Fruit fly (Drosophila melanogaster): ENCODE results near the gene del.

del gene

dm6 chr2L:21162875-21163274, 14.5 kb upstream of the del start, which contains the start of gene Nbr:
Nbr (minus strand) TSS chr2L:21163083.
- TF ChIP-seq CG8478 (optimal IDR thresholded peaks at IDR 0.05), result no peak
- no peak for TF ChIP-seq CTCF (optimal IDR thresholded peaks at IDR 0.05)

DNA sequence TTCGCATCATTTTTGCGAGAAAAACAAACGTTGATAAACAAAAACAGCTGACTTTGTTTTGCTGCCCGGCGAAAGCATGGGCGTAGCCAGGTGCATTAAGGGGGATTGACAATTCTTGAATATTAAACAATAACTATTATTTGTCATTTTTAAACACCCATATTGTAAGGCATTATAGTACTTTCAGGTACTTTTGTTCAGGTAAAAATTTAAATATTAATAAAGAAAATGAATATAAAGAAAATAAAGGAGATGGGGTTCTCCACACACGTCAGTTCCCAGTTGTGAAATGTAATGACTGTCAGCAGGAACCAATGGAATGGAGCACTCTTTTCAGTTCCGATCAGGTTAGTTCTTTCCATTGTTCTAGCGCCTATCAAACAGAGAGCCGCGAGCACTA, 10.2 kb upstream of the del start, which contains the start of the genes Coq3 and Pld3:
Coq3 (minus strand) TSS at position 58 of the 400 bp plus-strand sequence.
Pld3 (plus strand) TSS at position 294 of the 400 bp plus-strand sequence.
- TF ChIP-seq CTCF (optimal IDR thresholded peaks at IDR 0.05) (no peak), CG8478 (optimal IDR thresholded peaks at IDR 0.05) (no peak)

dm6 chr2L:21156156-21157040, 8.1 kb upstream of the del start, which contains the start of the genes Mpp6 and E2f2:
Mpp6 (plus strand) TSS chr2L:21156288.
E2f2 (minus strand) TSS chr2L:21156749.
- no peak for TF ChIP-seq CG8478 (optimal IDR thresholded peaks at IDR 0.05)
- TF ChIP-seq CTCF (optimal IDR thresholded peaks at IDR 0.05), result no peak

- no peak for TF ChIP-seq CTCF (optimal IDR thresholded peaks at IDR 0.05)
- no peak for TF ChIP-seq CG8478 (optimal IDR thresholded peaks at IDR 0.05)
Observed at dm6 chr2L:21153844-21154243, 5.5 kb upstream of the del start.

dm6 chr2L:21149053-21149452, 707 bp upstream of the del start:
- TF ChIP-seq CTCF (optimal IDR thresholded peaks at IDR 0.05) (no peak), CG8478 (optimal IDR thresholded peaks at IDR 0.05) (no peak)

- TF ChIP-seq CG8478 (optimal IDR thresholded peaks at IDR 0.05) (no peak), CTCF (optimal IDR thresholded peaks at IDR 0.05) (no peak)
Observed at dm6 chr2L:21142972-21143385, 5.4 kb downstream of the del start, which contains the start of gene pths. pths (plus strand) TSS chr2L:21143229.

DNA sequence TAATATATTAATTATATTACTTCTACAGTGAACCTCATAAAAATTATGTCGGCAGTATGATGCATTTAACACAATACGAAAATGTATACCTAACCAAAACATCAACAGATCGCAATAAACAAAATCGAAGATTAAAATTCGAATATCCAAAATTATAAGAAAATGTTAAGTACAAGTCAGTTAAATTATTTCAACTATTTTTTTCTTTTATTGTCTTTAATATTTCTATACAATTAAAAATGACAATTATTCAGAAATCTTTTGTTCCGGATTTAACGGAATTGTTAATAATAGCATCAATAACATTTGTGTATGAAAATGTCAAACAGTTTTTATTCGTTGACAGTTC, 5.9 kb downstream of the del start:
- TF ChIP-seq CG8478 (optimal IDR thresholded peaks at IDR 0.05) (no peak), CTCF (optimal IDR thresholded peaks at IDR 0.05) (no peak)

- TF ChIP-seq CG8478 (optimal IDR thresholded peaks at IDR 0.05) (no peak), CTCF (optimal IDR thresholded peaks at IDR 0.05) (no peak)
Observed at dm6 chr2L:21141714-21142500, 6.4 kb downstream of the del start, which contains the start of gene Dap160. Dap160 (minus strand) TSS chr2L:21142347.

DNA sequence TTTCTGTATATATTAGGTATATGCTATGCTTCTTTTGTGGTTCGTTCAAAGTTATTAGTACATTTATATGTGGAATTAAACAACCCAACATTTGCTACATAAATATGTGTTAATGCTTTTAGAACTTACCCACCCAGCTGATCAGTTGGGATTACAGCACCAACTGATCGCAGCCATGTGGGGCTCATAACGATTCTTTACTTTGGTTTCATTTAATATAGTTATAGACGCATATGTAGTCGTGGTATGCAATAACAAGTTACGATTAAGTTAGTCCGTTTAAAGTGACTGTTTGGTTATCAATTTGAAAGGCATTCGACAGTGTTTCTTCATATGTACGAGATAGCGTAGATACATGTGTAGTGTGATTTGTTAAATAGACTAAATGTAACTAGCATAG, 12.6 kb downstream of the del start:
- no peak for TF ChIP-seq CG8478 (optimal IDR thresholded peaks at IDR 0.05)
- TF ChIP-seq CTCF (optimal IDR thresholded peaks at IDR 0.05), result no peak

DNA sequence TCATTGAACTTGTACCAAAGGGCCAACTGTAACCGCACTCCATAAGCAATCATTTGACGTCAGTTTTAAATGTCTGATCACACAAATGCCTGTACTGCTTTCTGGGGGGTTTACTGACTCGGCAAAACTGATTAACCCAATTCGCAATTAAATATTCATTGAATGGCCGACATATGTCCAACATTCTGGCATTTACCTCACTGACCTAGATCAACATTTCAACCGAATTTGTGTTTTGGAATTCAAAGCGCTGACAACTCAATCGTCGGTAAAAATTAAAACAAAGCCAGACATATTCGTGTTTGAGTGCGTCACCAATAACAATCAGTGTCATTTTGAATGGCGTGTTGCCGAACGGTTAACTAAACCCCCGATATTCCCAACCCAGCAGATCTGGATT, 32.7 kb downstream of the del start:
- TF ChIP-seq CG8478 (optimal IDR thresholded peaks at IDR 0.05) (no peak), CTCF (optimal IDR thresholded peaks at IDR 0.05) (no peak)

DNA sequence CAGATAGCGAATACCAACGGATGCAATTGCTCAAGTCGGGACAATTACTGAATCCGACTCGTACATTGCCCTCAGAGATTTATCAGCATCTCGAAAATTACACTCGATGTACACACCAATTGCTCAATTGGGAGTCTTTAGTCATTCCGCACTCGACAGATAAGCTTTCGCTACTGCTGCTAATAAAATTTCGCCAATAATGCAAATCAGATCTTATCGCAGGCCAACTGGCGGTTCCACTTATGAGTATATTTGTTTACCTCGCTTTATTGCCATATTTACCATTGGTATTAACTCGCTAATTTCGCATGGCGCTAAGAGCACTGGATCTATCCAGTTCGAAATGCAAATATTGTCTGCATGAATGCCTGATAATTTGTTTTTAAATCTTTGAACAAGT, 34.8 kb downstream of the del start:
- TF ChIP-seq CG8478 (optimal IDR thresholded peaks at IDR 0.05) (no peak), CTCF (optimal IDR thresholded peaks at IDR 0.05) (no peak)

dm6 chr2L:21111849-21112248, 36.5 kb downstream of the del start:
- TF ChIP-seq CTCF (optimal IDR thresholded peaks at IDR 0.05), result no peak
- no peak for TF ChIP-seq CG8478 (optimal IDR thresholded peaks at IDR 0.05)

- TF ChIP-seq CTCF (optimal IDR thresholded peaks at IDR 0.05) (no peak), CG8478 (optimal IDR thresholded peaks at IDR 0.05) (no peak)
Observed at dm6 chr2L:21109680-21110079, 38.7 kb downstream of the del start.

- TF ChIP-seq CTCF (optimal IDR thresholded peaks at IDR 0.05) (peak; percentile 65 to 70), CG8478 (optimal IDR thresholded peaks at IDR 0.05) (no peak)
Observed at dm6 chr2L:21108759-21109282, 39.5 kb downstream of the del start.

All from S2 (cell line).